Worm (Caenorhabditis elegans): ENCODE measurements around the gene swt-4.

The swt-4 gene

DNA sequence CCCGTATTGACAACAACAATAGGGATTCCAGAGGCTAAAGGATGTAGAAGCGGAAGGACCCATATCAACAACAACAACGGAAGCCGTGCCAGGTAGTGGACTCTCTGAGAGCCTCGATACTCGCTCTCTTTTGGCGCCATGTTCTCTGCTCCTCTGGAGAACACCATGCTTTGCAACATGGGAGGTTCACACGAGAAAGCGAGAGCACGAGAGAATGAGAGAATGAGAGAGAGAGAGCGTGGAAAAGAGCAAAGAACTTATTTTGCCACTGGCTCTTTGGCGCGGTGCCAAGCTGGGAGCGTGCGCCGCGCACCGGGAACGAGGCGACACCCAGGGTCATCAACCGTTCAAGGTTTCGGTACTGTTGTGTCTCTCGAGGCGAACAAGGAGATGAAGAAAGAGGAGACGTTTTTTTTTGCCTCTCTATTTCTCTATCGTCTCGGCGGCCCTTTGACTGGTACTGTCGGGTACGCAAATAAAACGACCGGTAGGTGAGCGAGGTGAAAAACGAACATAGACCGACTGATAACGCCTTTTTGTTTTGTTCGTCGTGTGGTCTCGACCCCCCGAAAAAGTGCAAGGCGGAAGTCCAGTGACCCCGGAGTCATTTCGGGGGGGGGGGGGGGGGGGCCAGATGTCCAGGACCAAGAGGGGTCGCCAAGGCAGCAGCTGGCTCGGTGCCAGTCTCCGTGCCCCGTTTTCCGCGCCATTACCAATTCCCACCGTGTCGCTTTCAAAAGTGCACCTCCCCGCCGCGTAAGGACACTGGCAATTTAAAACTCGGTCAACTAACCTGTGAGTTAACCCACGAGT lies 3.9 kb upstream of the swt-4 start, which contains the start of gene Y39A1A.10 (continued):
- TF ChIP-seq mep-1 (tag; optimal IDR thresholded peaks at IDR 0.05) (peak; percentile 57), ztf-11 (tag; optimal IDR thresholded peaks at IDR 0.05) (no peak), ceh-44 (GFP tag; IDR thresholded peaks at IDR 0.05) (no peak), dmd-6 (GFP tag; IDR thresholded peaks at IDR 0.05) (no peak), snpc-1.2 (GFP tag; IDR thresholded peaks at IDR 0.05) (no peak), ceh-28 (tag; optimal IDR thresholded peaks at IDR 0.05) (peak; percentile 28), Y5F2A.4 (GFP tag; optimal IDR thresholded peaks at IDR 0.05) (no peak), mdt-29 (GFP tag; IDR thresholded peaks at IDR 0.05) (no peak), rbr-2 (tag; optimal IDR thresholded peaks at IDR 0.05) (peak; percentile 15), ZK546.5 (tag; optimal IDR thresholded peaks at IDR 0.05) (no peak), egl-27 (tag; optimal IDR thresholded peaks at IDR 0.05) (no peak), dpl-1 (GFP tag; optimal IDR thresholded peaks at IDR 0.05) (no peak), lin-13 (GFP tag; optimal IDR thresholded peaks at IDR 0.05) (no peak), D1046.2 (GFP tag; IDR thresholded peaks at IDR 0.05) (no peak), ceh-62 (tag; optimal IDR thresholded peaks at IDR 0.05) (no peak), duxl-1 (tag; optimal IDR thresholded peaks at IDR 0.05; ENCODE audit: poor library complexity) (no peak), jun-1 (tag; optimal IDR thresholded peaks at IDR 0.05) (no peak), daf-12 (tag; optimal IDR thresholded peaks at IDR 0.05) (no peak), lin-15B (tag; optimal IDR thresholded peaks at IDR 0.05) (no peak), gei-8 (GFP tag; optimal IDR thresholded peaks at IDR 0.05) (no peak), tag-97 (GFP tag; IDR thresholded peaks at IDR 0.05) (no peak), F49E8.2 (tag; optimal IDR thresholded peaks at IDR 0.05; ENCODE audit: borderline replicate concordance) (no peak), pha-4 (GFP tag; IDR thresholded peaks at IDR 0.05) (no peak; the same call in 1 of the 2 replicates), pha-4 (tag; optimal IDR thresholded peaks at IDR 0.05) (peak; percentile 52), lin-38 (GFP tag; IDR thresholded peaks at IDR 0.05) (no peak)

DNA sequence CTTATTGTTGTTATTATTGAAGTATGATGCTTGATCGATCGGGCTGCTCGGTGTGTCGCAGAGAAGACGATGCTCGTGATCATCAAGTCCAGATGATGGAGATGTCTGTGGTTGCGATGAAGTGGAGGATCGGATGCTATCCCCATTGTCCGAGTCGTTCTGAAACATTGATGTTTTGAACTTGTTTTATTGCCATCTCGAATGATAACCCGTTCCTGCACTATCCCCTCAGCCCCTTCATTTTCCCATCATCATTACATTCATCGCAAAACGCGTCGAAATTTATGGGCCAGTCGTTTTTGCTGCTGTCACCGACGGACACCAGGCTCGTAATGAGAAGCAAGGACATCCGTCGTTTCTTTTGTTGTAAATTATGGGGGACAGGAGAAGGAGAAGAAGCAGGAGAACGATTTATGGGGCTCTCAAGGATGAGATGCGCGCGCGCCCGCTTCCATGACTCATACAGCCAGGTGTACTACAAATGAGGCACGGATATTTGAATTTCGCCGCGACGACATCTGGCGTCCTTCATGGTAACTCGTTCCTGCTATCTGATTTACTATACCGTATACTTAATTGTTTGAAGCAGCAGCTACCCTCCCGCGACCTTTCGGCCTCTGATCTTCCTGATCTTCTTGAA lies 3.0 kb upstream of the swt-4 start:
- no peak for TF ChIP-seq dmd-8 (GFP tag; IDR thresholded peaks at IDR 0.05)
- no peak for TF ChIP-seq mxl-2 (GFP tag; conservative IDR thresholded peaks at IDR 0.05)
- peak; percentile 53 for TF ChIP-seq aha-1 (tag)
- no peak for TF ChIP-seq aly-2 (tag; optimal IDR thresholded peaks at IDR 0.05)
- TF ChIP-seq unc-62 (GFP tag; optimal IDR thresholded peaks at IDR 0.05 in 1 of 2), result peak in 1 of 2 experiments; percentile 72
- TF ChIP-seq unc-62 (tag; optimal IDR thresholded peaks at IDR 0.05), result no peak

DNA sequence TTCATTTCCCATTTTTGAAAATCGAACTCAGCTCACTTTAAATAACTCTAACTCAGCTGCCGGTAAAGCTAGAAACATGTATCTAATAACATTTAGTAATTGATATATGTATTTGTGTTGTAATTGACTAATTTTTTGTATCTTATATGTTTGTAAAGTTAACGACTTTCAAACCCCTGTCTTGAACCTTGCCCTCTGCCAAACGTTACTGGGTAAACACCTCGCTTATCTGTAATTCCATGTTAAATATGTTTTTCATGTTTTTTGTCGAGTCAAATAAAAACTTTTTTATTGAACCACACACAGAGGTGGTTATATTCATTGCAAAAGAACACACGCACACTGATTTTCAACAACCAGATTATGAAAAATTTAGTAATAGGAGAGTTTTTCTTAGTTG lies 852 bp upstream of the swt-4 start:
- TF ChIP-seq arid-1 (GFP tag; conservative IDR thresholded peaks at IDR 0.05) (no peak), hlh-11 (tag; optimal IDR thresholded peaks at IDR 0.05) (peak; percentile 12), daf-16 (GFP tag; optimal IDR thresholded peaks at IDR 0.05) (no peak), daf-16 (tag; optimal IDR thresholded peaks at IDR 0.05) (peak; percentile 92), hlh-30 (tag; optimal IDR thresholded peaks at IDR 0.05; ENCODE audit: insufficient read depth) (no peak), zfp-3 (GFP tag; conservative IDR thresholded peaks at IDR 0.05) (no peak), dve-1 (tag; optimal IDR thresholded peaks at IDR 0.05; ENCODE audit: insufficient read depth) (peak; percentile 19), F10B5.3 (tag; optimal IDR thresholded peaks at IDR 0.05) (no peak), pqm-1 (tag; optimal IDR thresholded peaks at IDR 0.05) (no peak), lsy-2 (tag; optimal IDR thresholded peaks at IDR 0.05) (peak in 1 of 2 experiments; percentile 35), gei-8 (GFP tag; optimal IDR thresholded peaks at IDR 0.05) (no peak), daf-8 (GFP tag; IDR thresholded peaks at IDR 0.05) (no peak), nhr-77 (tag; optimal IDR thresholded peaks at IDR 0.05) (peak; percentile 4), php-3 (GFP tag; IDR thresholded peaks at IDR 0.05) (no peak), ceh-28 (tag; optimal IDR thresholded peaks at IDR 0.05) (no peak), Y5F2A.4 (GFP tag; optimal IDR thresholded peaks at IDR 0.05) (no peak), lin-38 (GFP tag; IDR thresholded peaks at IDR 0.05) (no peak), F26F4.8 (GFP tag; conservative IDR thresholded peaks at IDR 0.05) (no peak), lin-29 (GFP tag; IDR thresholded peaks at IDR 0.05) (no peak), fkh-10 (GFP tag; optimal IDR thresholded peaks at IDR 0.05) (no peak), nhr-41 (GFP tag; IDR thresholded peaks at IDR 0.05) (no peak), aha-1 (tag) (peak; percentile 68)

Data from whole organism, L4 larva.